Worm (Caenorhabditis elegans) whole organism, midembryonic: Measurements from ENCODE around the gene srw-59.

Experiments used
- klf-2 ChIP-seq: fragments of 200-800 bp; sonication (Bioruptor generic); conservative IDR thresholded peaks from 2 replicates; pipeline ENCODE4 v1.3.6; 2022; ENCODE audit warnings: missing genetic modification reagents, missing genetic modification characterization, missing compliant biosample characterization
- ref-1 ChIP-seq: fragments of 200-800 bp; sonication (Bioruptor generic); conservative IDR thresholded peaks from 2 replicates; pipeline ENCODE4 v1.3.6; 2022; ENCODE audit warnings: missing genetic modification reagents, missing genetic modification characterization, missing compliant biosample characterization
- tab-1 ChIP-seq: fragments of 200-800 bp; sonication (Bioruptor generic); IDR thresholded peaks from 2 replicates; pipeline ENCODE4 v1.3.6; 2022; ENCODE audit warnings: missing genetic modification characterization, missing compliant biosample characterization
- ztf-23 ChIP-seq: fragments of 200-800 bp; sonication (Bioruptor generic); IDR thresholded peaks from 2 replicates; pipeline ENCODE4 v1.3.6; 2022; ENCODE audit warnings: missing genetic modification reagents, missing genetic modification characterization, missing compliant biosample characterization

DNA sequence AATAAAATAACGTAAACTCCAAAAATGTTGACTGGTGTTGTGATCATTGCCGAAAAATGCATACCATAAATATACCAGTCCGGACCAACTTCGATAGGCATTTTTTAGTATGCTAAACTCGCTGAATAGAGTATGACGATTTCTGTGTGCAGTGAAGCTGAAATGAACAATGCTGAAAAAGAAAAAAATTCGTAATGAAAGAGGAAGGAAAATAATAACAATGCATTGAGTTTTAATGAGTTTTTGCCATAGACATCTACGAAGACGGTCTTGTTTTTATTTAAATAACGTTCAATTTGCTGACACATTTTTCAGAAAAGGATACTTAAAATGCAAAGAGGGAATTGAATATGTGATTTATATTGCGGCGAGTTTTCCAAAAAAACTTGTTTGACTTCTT is 16.7 kb upstream of the srw-59 start, which contains the start of gene sri-1:
- TF ChIP-seq ref-1 (GFP tag; lab: Robert Waterston, UW) (no peak), ztf-23 (no peak), klf-2 (GFP tag; lab: Robert Waterston, UW) (no peak), tab-1 (GFP tag; lab: Robert Waterston, UW) (no peak)
